Worm (Caenorhabditis elegans) whole organism, L3 larva: ENCODE data around the gene Y39B6A.41.

Source experiments
- R02D3.7 ChIP-seq: fragments of 150-350 bp; optimal IDR thresholded peaks from 2 replicates; lab custom pipeline; 2014; ENCODE audit warnings: missing biosample characterization, missing genetic modification characterization
- ZK546.5 ChIP-seq: sonication (generic microtip); optimal IDR thresholded peaks from 2 replicates; lab custom pipeline; 2017; ENCODE audit warnings: missing biosample characterization, missing genetic modification characterization
- aly-2 ChIP-seq: fragments of 150-350 bp; optimal IDR thresholded peaks from 2 replicates; lab custom pipeline; 2014; ENCODE audit warnings: missing biosample characterization, missing genetic modification characterization
- ama-1 ChIP-seq: fragments of 150-350 bp; optimal IDR thresholded peaks from 2 replicates; lab custom pipeline; 2018
- ceh-16 ChIP-seq: sonication (generic microtip); optimal IDR thresholded peaks from 2 replicates; lab custom pipeline; 2017; ENCODE audit warnings: missing biosample characterization, missing genetic modification characterization
- ceh-28 ChIP-seq: fragments of 150-350 bp; optimal IDR thresholded peaks from 2 replicates; lab custom pipeline; 2014; ENCODE audit warnings: missing biosample characterization, missing genetic modification reagents, missing genetic modification characterization
- ceh-82 ChIP-seq: fragments of 150-350 bp; optimal IDR thresholded peaks from 2 replicates; lab custom pipeline; 2014; ENCODE audit warnings: missing biosample characterization, missing genetic modification characterization
- ceh-9 ChIP-seq: sonication (generic microtip); optimal IDR thresholded peaks from 2 replicates; lab custom pipeline; 2018; ENCODE audit warnings: missing biosample characterization, missing genetic modification characterization
- daf-12 ChIP-seq: fragments of 150-350 bp; optimal IDR thresholded peaks from 2 replicates; lab custom pipeline; 2014; ENCODE audit warnings: missing biosample characterization, missing genetic modification reagents, missing genetic modification characterization
- egl-27 ChIP-seq: sonication (generic microtip); optimal IDR thresholded peaks from 4 replicates; lab custom pipeline; 2017; ENCODE audit warnings: missing biosample characterization, missing genetic modification reagents, missing genetic modification characterization
- egl-5 ChIP-seq: fragments of 150-350 bp; optimal IDR thresholded peaks from 2 replicates; lab custom pipeline; 2017; ENCODE audit warnings: missing biosample characterization, missing genetic modification reagents, missing genetic modification characterization, inconsistent platforms
- elt-1 ChIP-seq: fragments of 150-350 bp; optimal IDR thresholded peaks from 2 replicates; lab custom pipeline; 2014; ENCODE audit warnings: missing biosample characterization, missing genetic modification characterization
- elt-2 ChIP-seq: sonication (generic microtip); optimal IDR thresholded peaks from 2 replicates; lab custom pipeline; 2016; ENCODE audit warnings: missing genetic modification reagents, mild to moderate bottlenecking, missing genetic modification characterization, missing compliant biosample characterization
- elt-3 ChIP-seq, 3 experiments: fragments of 150-350 bp in 1 of 3; sonication (generic microtip) in 2 of 3; optimal IDR thresholded peaks; 2 replicates in 2 of 3; 4 replicates in 1 of 3; lab custom pipeline; 2014 to 2017; ENCODE audit warnings: missing biosample characterization in 3 of 3, missing genetic modification characterization in 3 of 3
- eor-1 ChIP-seq, 2 experiments: fragments of 150-350 bp; optimal IDR thresholded peaks; 2 replicates each; lab custom pipeline; 2014 to 2018; ENCODE audit warnings: missing biosample characterization in 2 of 2, missing genetic modification characterization in 2 of 2
- fkh-10 ChIP-seq: sonication (generic microtip); optimal IDR thresholded peaks from 2 replicates; lab custom pipeline; 2017; ENCODE audit warnings: missing biosample characterization, missing genetic modification reagents, missing genetic modification characterization
- fkh-2 ChIP-seq: fragments of 150-350 bp; optimal IDR thresholded peaks from 2 replicates; lab custom pipeline; 2014; ENCODE audit warnings: missing biosample characterization, missing genetic modification reagents, missing genetic modification characterization
- fos-1 ChIP-seq: fragments of 150-350 bp; optimal IDR thresholded peaks from 2 replicates; lab custom pipeline; 2014; ENCODE audit warnings: missing biosample characterization, missing genetic modification characterization
- hmg-11 ChIP-seq: sonication (generic microtip); optimal IDR thresholded peaks from 2 replicates; lab custom pipeline; 2016; ENCODE audit warnings: missing genetic modification characterization, missing compliant biosample characterization
- jun-1 ChIP-seq: fragments of 150-350 bp; optimal IDR thresholded peaks from 2 replicates; lab custom pipeline; 2014; ENCODE audit warnings: missing biosample characterization, missing genetic modification reagents, missing genetic modification characterization
- lin-15B ChIP-seq: fragments of 150-350 bp; optimal IDR thresholded peaks from 2 replicates; lab custom pipeline; 2014; ENCODE audit warnings: missing biosample characterization, missing genetic modification characterization
- lin-39 ChIP-seq: fragments of 150-350 bp; optimal IDR thresholded peaks from 2 replicates; lab custom pipeline; 2018; ENCODE audit warnings: missing biosample characterization, missing genetic modification reagents, missing genetic modification characterization
- lsy-12 ChIP-seq: sonication (generic microtip); optimal IDR thresholded peaks from 2 replicates; lab custom pipeline; 2016; ENCODE audit warnings: mild to moderate bottlenecking, missing genetic modification characterization, missing compliant biosample characterization
- mdl-1 ChIP-seq: fragments of 150-350 bp; optimal IDR thresholded peaks from 2 replicates; lab custom pipeline; 2014; ENCODE audit warnings: missing biosample characterization, missing genetic modification characterization
- mml-1 ChIP-seq: fragments of 150-350 bp; sonication (generic microtip); optimal IDR thresholded peaks from 3 replicates; lab custom pipeline; 2014; ENCODE audit warnings: missing biosample characterization, missing genetic modification characterization
- nfya-1 ChIP-seq: sonication (generic microtip); optimal IDR thresholded peaks from 2 replicates; lab custom pipeline; 2017; ENCODE audit warnings: missing genetic modification characterization, mild to moderate bottlenecking, missing compliant biosample characterization, antibody characterized with exemption, moderate library complexity; ENCODE audit not compliant: insufficient read depth
- nhr-11 ChIP-seq: fragments of 150-350 bp; optimal IDR thresholded peaks from 2 replicates; lab custom pipeline; 2014; ENCODE audit warnings: missing biosample characterization, missing genetic modification characterization
- nhr-12 ChIP-seq: fragments of 150-350 bp; optimal IDR thresholded peaks from 2 replicates; lab custom pipeline; 2014; ENCODE audit warnings: missing biosample characterization, missing genetic modification characterization
- nhr-23 ChIP-seq: fragments of 150-350 bp; optimal IDR thresholded peaks from 2 replicates; lab custom pipeline; 2014; ENCODE audit warnings: missing biosample characterization, missing genetic modification reagents, missing genetic modification characterization
- nhr-237 ChIP-seq: fragments of 150-350 bp; optimal IDR thresholded peaks from 2 replicates; lab custom pipeline; 2014; ENCODE audit warnings: missing biosample characterization, missing genetic modification characterization
- nhr-25 ChIP-seq: sonication (generic microtip); optimal IDR thresholded peaks from 2 replicates; lab custom pipeline; 2017; ENCODE audit warnings: missing biosample characterization, missing genetic modification characterization
- nhr-28 ChIP-seq: fragments of 150-350 bp; optimal IDR thresholded peaks from 2 replicates; lab custom pipeline; 2014; ENCODE audit warnings: missing biosample characterization, missing genetic modification characterization
- nhr-43 ChIP-seq: sonication (generic microtip); optimal IDR thresholded peaks from 2 replicates; lab custom pipeline; 2016; ENCODE audit warnings: mild to moderate bottlenecking, missing genetic modification characterization, missing compliant biosample characterization; ENCODE audit not compliant: poor library complexity, severe bottlenecking
- nhr-67 ChIP-seq: fragments of 150-350 bp; optimal IDR thresholded peaks from 2 replicates; lab custom pipeline; 2014; ENCODE audit warnings: missing biosample characterization, missing genetic modification characterization
- nhr-76 ChIP-seq: fragments of 150-350 bp; sonication (generic microtip); optimal IDR thresholded peaks from 5 replicates; lab custom pipeline; 2014; ENCODE audit warnings: missing biosample characterization, missing genetic modification characterization
- nhr-77 ChIP-seq: fragments of 150-350 bp; optimal IDR thresholded peaks from 2 replicates; lab custom pipeline; 2014; ENCODE audit warnings: missing biosample characterization, missing genetic modification characterization
- pha-4 ChIP-seq: fragments of 150-350 bp; optimal IDR thresholded peaks from 2 replicates; lab custom pipeline; 2014; ENCODE audit warnings: missing biosample characterization, missing genetic modification reagents, missing genetic modification characterization
- pqm-1 ChIP-seq: fragments of 150-350 bp; optimal IDR thresholded peaks from 2 replicates; lab custom pipeline; 2017; ENCODE audit warnings: missing biosample characterization, missing genetic modification characterization, inconsistent platforms
- sea-2 ChIP-seq: fragments of 150-350 bp; sonication (generic microtip); optimal IDR thresholded peaks from 4 replicates; lab custom pipeline; 2014; ENCODE audit warnings: missing biosample characterization, missing genetic modification reagents, missing genetic modification characterization
- skn-1 ChIP-seq: fragments of 150-350 bp; optimal IDR thresholded peaks from 2 replicates; lab custom pipeline; 2014; ENCODE audit warnings: missing biosample characterization, missing genetic modification characterization
- snpc-4 ChIP-seq: fragments of 150-350 bp; optimal IDR thresholded peaks from 2 replicates; lab custom pipeline; 2014; ENCODE audit warnings: missing biosample characterization, missing genetic modification characterization
- tbx-2 ChIP-seq: sonication (generic microtip); optimal IDR thresholded peaks from 2 replicates; lab custom pipeline; 2016; ENCODE audit warnings: mild to moderate bottlenecking, missing genetic modification characterization, missing compliant biosample characterization
- unc-39 ChIP-seq: sonication (generic microtip); optimal IDR thresholded peaks from 4 replicates; lab custom pipeline; 2017; ENCODE audit warnings: missing biosample characterization, missing genetic modification characterization
- unc-62 ChIP-seq: fragments of 150-350 bp; sonication (generic microtip); optimal IDR thresholded peaks from 4 replicates; lab custom pipeline; 2014; ENCODE audit warnings: missing biosample characterization, missing genetic modification reagents, missing genetic modification characterization
- zag-1 ChIP-seq: fragments of 150-350 bp; optimal IDR thresholded peaks from 2 replicates; lab custom pipeline; 2014; ENCODE audit warnings: missing biosample characterization, missing genetic modification characterization
- ztf-11 ChIP-seq: fragments of 150-350 bp; optimal IDR thresholded peaks from 2 replicates; lab custom pipeline; 2014; ENCODE audit warnings: missing biosample characterization, missing genetic modification characterization
- ztf-4 ChIP-seq: fragments of 150-350 bp; optimal IDR thresholded peaks from 2 replicates; lab custom pipeline; 2014; ENCODE audit warnings: missing biosample characterization, missing genetic modification characterization

The Y39B6A.41 gene

DNA sequence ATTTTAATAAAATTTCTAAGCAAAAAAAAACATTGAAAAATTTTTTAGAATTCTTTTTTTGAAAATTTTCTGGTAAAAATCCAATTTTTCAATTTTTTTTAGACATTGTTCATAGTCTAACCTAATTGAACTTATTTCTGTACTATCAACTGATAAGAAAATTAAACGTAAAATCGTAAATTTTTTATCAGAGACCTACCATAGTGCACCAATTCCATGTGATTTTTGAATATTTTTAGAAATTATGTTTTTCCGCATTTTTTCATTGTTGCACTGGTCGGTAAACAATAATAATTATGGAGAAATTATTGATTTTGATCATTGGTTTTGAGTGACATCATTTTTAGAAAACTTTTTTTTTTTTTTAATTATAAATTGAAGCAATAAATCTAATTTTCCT, 1.2 kb downstream of the Y39B6A.41 start (continued):
- TF ChIP-seq ceh-82 (no peak), unc-62 (GFP tag; lab: Kevin White, UChicago) (no peak)

DNA sequence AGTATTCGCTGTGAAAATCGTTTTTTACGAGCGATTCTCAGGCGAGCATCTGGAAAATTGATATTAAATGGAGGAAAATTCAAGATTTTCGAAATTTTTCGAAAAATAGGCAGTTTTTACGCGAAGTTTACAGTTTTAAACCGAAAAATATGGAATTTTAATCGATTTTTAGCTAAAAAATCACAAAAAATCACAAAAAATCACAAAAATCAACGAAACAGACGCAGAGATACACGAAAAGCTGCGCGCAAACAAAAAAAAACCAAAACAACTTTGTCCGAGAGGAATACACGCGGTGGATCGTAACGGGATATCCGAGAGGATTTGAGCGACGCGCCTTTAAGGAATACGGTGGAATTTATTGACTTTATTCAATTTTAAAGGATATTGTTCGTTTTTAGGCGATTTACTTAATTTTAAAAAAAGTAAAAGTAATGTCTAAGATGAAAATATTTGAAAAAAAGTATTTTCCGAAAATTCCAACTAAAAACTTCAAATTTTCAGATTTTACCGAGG, 8.1 kb downstream of the Y39B6A.41 start, which contains the start of gene Y39B6A.42:
TSS of gene Y39B6A.42 (minus strand) at position 51 of the 516 bp plus-strand sequence.
- TF ChIP-seq nhr-11 (tag; lab: Kevin White, UChicago) (no peak), fos-1 (no peak), pha-4 (no peak), nhr-28 (tag; lab: Kevin White, UChicago) (no peak), nhr-77 (tag; lab: Kevin White, UChicago) (no peak), ZK546.5 (tag; lab: Kevin White, UChicago) (no peak), snpc-4 (tag; lab: Kevin White, UChicago) (no peak), egl-5 (tag; lab: Kevin White, UChicago) (no peak)

DNA sequence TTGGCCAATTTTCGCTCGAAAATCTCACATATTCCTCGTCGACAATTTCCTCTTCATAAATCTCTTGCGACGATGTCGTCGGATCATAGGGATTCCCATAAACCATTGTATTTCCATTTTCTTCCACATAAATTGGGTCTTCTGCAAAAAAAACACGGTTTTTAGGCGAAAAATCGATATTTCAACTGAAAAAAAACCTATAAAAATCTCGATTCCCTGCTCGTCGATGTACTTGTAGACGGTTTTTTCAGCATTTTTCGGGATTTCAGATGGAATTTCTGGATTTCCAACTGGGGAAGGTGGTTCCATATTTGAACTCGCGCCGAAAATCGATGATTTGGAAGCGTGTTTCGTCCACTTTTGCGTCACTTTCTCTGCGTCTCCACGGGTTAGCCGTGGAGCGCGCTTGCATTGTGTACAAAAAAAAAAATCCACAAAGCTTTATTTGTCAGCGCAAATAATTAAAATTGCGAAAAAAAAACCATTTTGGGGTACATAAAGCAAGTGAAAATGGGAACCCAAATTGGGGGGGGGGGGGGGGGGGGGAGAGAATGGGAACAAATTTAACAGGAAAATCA, 10.2 kb downstream of the Y39B6A.41 start, which contains the start of gene Y39B6A.43:
TSS of gene Y39B6A.43 (minus strand) at position 351 of the 578 bp plus-strand sequence.
- TF ChIP-seq nhr-12 (tag; lab: Kevin White, UChicago) (no peak), ztf-4 (tag; lab: Kevin White, UChicago) (peak; percentile 73), nhr-25 (tag; lab: Kevin White, UChicago) (peak; percentile 88), nhr-11 (tag; lab: Kevin White, UChicago) (peak; percentile 65), zag-1 (tag; lab: Kevin White, UChicago) (peak; percentile 75), ztf-11 (tag; lab: Kevin White, UChicago) (no peak), ZK546.5 (tag; lab: Kevin White, UChicago) (peak; percentile 23), nhr-43 (tag; lab: Kevin White, UChicago) (peak; percentile 93), nfya-1 (tag; lab: Kevin White, UChicago) (peak; percentile 92), ceh-28 (tag; lab: Kevin White, UChicago) (peak; percentile 95), hmg-11 (tag; lab: Kevin White, UChicago) (peak; percentile 56), R02D3.7 (tag; lab: Kevin White, UChicago) (peak; percentile 92), unc-39 (peak; percentile 62), ceh-9 (no peak), elt-3 (tag; optimal IDR thresholded peaks at IDR 0.05; lab: Kevin White, UChicago) (peak in 1 of 3 experiments; percentile 83), fos-1 (peak; percentile 25), pqm-1 (tag; lab: Kevin White, UChicago) (peak; percentile 66), mdl-1 (tag; lab: Kevin White, UChicago) (no peak), egl-27 (tag; lab: Kevin White, UChicago) (peak; percentile 79), snpc-4 (tag; lab: Kevin White, UChicago) (peak; percentile 86), skn-1 (tag; lab: Kevin White, UChicago) (peak; percentile 94), nhr-76 (peak; percentile 68), ama-1 (lab: Kevin White, UChicago) (peak; percentile 53), lsy-12 (tag; lab: Kevin White, UChicago) (peak; percentile 93), lin-39 (tag; lab: Kevin White, UChicago) (peak; percentile 87), aly-2 (peak; percentile 84), mml-1 (no peak), elt-1 (peak; percentile 52), elt-2 (tag; lab: Kevin White, UChicago) (peak; percentile 88), tbx-2 (tag; lab: Kevin White, UChicago) (peak; percentile 92), nhr-237 (tag; lab: Kevin White, UChicago) (no peak), pha-4 (peak; percentile 100), nhr-23 (peak; percentile 97), eor-1 (tag; optimal IDR thresholded peaks at IDR 0.05; lab: Kevin White, UChicago) (no peak), fkh-10 (GFP tag; lab: Kevin White, UChicago) (peak; percentile 66), daf-12 (no peak), nhr-77 (tag; lab: Kevin White, UChicago) (peak; percentile 86), ceh-82 (peak; percentile 95), jun-1 (tag; lab: Kevin White, UChicago) (peak; percentile 95), egl-5 (tag; lab: Kevin White, UChicago) (peak; percentile 86), lin-15B (tag; lab: Kevin White, UChicago) (peak; percentile 98), sea-2 (GFP tag; lab: Kevin White, UChicago) (no peak), fkh-2 (tag; lab: Kevin White, UChicago) (peak; percentile 66), ceh-16 (tag; lab: Kevin White, UChicago) (no peak), nhr-67 (tag; lab: Kevin White, UChicago) (peak; percentile 41), nhr-28 (tag; lab: Kevin White, UChicago) (peak; percentile 26), unc-62 (GFP tag; lab: Kevin White, UChicago) (peak; percentile 86)
